Worm (Caenorhabditis elegans): Measurements from ENCODE around the gene F40G9.7.

F40G9.7 gene

DNA sequence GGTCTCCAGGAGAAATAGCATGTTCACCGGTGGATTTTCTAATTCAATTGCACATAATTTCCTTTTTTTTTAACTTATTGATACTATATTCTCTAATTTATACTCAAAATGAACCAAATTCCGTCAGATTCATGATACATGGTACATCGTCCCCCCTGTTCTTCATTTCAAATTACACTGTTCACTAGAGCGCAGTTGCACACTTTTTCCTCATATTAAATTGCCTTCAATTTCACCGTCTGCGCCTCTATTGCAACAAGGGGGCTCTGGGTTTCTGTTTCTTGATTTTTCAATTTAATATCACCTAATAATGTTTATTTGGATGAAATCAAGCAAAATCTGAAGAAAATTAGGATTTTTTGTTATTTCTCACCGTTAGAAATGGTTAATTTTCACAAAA lies 33.9 kb upstream of the F40G9.7 start:
- peak; percentile 36 for TF ChIP-seq hlh-30 (tag; optimal IDR thresholded peaks at IDR 0.05; ENCODE audit: insufficient read depth)
- no peak for TF ChIP-seq cey-2 (tag; optimal IDR thresholded peaks at IDR 0.05; ENCODE audit: borderline replicate concordance, insufficient read depth)
- peak; percentile 90 for TF ChIP-seq lin-38 (GFP tag; IDR thresholded peaks at IDR 0.05)
- TF ChIP-seq madf-5 (GFP tag; IDR thresholded peaks at IDR 0.05) = no peak
- TF ChIP-seq lin-1 (GFP tag; IDR thresholded peaks at IDR 0.05) = no peak
- TF ChIP-seq lin-13 (GFP tag; optimal IDR thresholded peaks at IDR 0.05) = peak; percentile 31
- TF ChIP-seq fos-1 (tag; optimal IDR thresholded peaks at IDR 0.05) = no peak
- TF ChIP-seq spr-1 (tag; optimal IDR thresholded peaks at IDR 0.05) = no peak
- TF ChIP-seq zip-2 (tag; optimal IDR thresholded peaks at IDR 0.05) = no peak
- TF ChIP-seq daf-8 (GFP tag; IDR thresholded peaks at IDR 0.05) = no peak
- TF ChIP-seq skn-1 (tag; optimal IDR thresholded peaks at IDR 0.05) = no peak
- TF ChIP-seq daf-19 (GFP tag; conservative IDR thresholded peaks at IDR 0.05) = no peak
- TF ChIP-seq pha-4 (GFP tag; IDR thresholded peaks at IDR 0.05) = no peak
- no peak for TF ChIP-seq pha-4 (tag; optimal IDR thresholded peaks at IDR 0.05)
- peak; percentile 8 for TF ChIP-seq nhr-77 (tag; optimal IDR thresholded peaks at IDR 0.05)
- TF ChIP-seq ZK546.5 (tag; optimal IDR thresholded peaks at IDR 0.05) = no peak
- TF ChIP-seq lim-7 (GFP tag; IDR thresholded peaks at IDR 0.05) = no peak
- TF ChIP-seq madf-9 (GFP tag; conservative IDR thresholded peaks at IDR 0.05) = no peak
- no peak for TF ChIP-seq gei-8 (GFP tag; optimal IDR thresholded peaks at IDR 0.05)
- no peak for TF ChIP-seq dmd-6 (GFP tag; IDR thresholded peaks at IDR 0.05)
- no peak for TF ChIP-seq F26F4.8 (GFP tag; conservative IDR thresholded peaks at IDR 0.05)
- TF ChIP-seq vab-7 (GFP tag; IDR thresholded peaks at IDR 0.05) = no peak
- TF ChIP-seq nhr-102 (tag; optimal IDR thresholded peaks at IDR 0.05) = peak; percentile 16
- no peak for TF ChIP-seq F37D6.2 (tag; optimal IDR thresholded peaks at IDR 0.05)
- TF ChIP-seq snpc-1.2 (GFP tag; IDR thresholded peaks at IDR 0.05) = no peak
- TF ChIP-seq sdz-12 (GFP tag; optimal IDR thresholded peaks at IDR 0.05) = no peak
- no peak for TF ChIP-seq mxl-3 (GFP tag; optimal IDR thresholded peaks at IDR 0.05)
- peak; percentile 78 for TF ChIP-seq aha-1 (tag)
- peak; percentile 26; the same call in 1 of the 2 replicates for TF ChIP-seq hmg-1.1 (GFP tag; IDR thresholded peaks at IDR 0.05)
- TF ChIP-seq spr-3 (GFP tag; optimal IDR thresholded peaks at IDR 0.05) = no peak
- TF ChIP-seq zfp-2 (tag; optimal IDR thresholded peaks at IDR 0.05) = no peak
- no peak for TF ChIP-seq mdt-29 (GFP tag; IDR thresholded peaks at IDR 0.05)
- TF ChIP-seq ceh-62 (tag; optimal IDR thresholded peaks at IDR 0.05) = no peak
- TF ChIP-seq duxl-1 (tag; optimal IDR thresholded peaks at IDR 0.05; ENCODE audit: poor library complexity) = no peak
- TF ChIP-seq nhr-6 (tag; optimal IDR thresholded peaks at IDR 0.05) = peak; percentile 55
- TF ChIP-seq tra-1 (GFP tag; IDR thresholded peaks at IDR 0.05) = no peak
- TF ChIP-seq tag-97 (GFP tag; IDR thresholded peaks at IDR 0.05) = no peak
- no peak for TF ChIP-seq jun-1 (tag; optimal IDR thresholded peaks at IDR 0.05)
- no peak for TF ChIP-seq dmd-8 (GFP tag; IDR thresholded peaks at IDR 0.05)
- no peak for TF ChIP-seq pqm-1 (tag; optimal IDR thresholded peaks at IDR 0.05)
- TF ChIP-seq hlh-11 (tag; optimal IDR thresholded peaks at IDR 0.05) = peak; percentile 10
- TF ChIP-seq ces-1 (GFP tag; optimal IDR thresholded peaks at IDR 0.05) = peak; percentile 6
- no peak for TF ChIP-seq ctbp-1 (GFP tag; IDR thresholded peaks at IDR 0.05)
- TF ChIP-seq attf-4 (tag; optimal IDR thresholded peaks at IDR 0.05) = no peak
- TF ChIP-seq egl-43 (GFP tag; IDR thresholded peaks at IDR 0.05) = no peak
- TF ChIP-seq ztf-7 (tag; optimal IDR thresholded peaks at IDR 0.05) = no peak
- TF ChIP-seq lin-39 (tag; optimal IDR thresholded peaks at IDR 0.05) = no peak
- TF ChIP-seq ceh-28 (tag; optimal IDR thresholded peaks at IDR 0.05) = no peak
- TF ChIP-seq T20F7.1 (GFP tag; optimal IDR thresholded peaks at IDR 0.05) = no peak
- no peak for TF ChIP-seq R02D3.7 (tag; optimal IDR thresholded peaks at IDR 0.05)
- TF ChIP-seq hif-1 (tag; optimal IDR thresholded peaks at IDR 0.05) = no peak
- no peak for TF ChIP-seq ceh-82 (tag; optimal IDR thresholded peaks at IDR 0.05)
- peak; percentile 74 for TF ChIP-seq mes-2 (tag; optimal IDR thresholded peaks at IDR 0.05; ENCODE audit: poor library complexity, severe bottlenecking)

Measured in whole organism, L4 larva.